Worm (Caenorhabditis elegans): ENCODE data around the gene nkb-2.
A peak's percentile ranks its signal among the peaks of the same experiment; 100 is the strongest.

nkb-2 gene

DNA sequence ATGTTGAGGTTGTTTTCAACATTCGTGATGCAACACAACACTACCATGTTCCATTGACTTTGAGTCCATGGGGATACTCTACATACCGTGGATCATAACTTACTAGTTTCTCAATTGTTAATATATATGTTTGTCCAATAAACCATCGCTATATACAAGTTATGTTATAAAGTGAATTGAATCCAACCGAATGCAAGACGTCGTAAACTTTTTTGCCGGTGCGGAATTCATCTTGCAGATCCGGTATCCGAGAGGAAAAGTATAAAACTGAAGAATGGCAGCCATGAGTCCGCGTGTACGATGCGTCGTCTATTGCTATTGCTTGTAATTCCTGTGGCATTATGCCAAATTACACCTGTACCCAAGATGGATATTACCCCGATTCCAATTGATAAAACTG, 17.6 kb downstream of the nkb-2 start, which contains the start of gene R09H10.6:
Gene R09H10.6 (plus strand): TSS at position 301 of the 400 bp plus-strand sequence.
- no peak for TF ChIP-seq nhr-77 (tag; optimal IDR thresholded peaks at IDR 0.05)
- no peak for TF ChIP-seq elt-3 (tag; optimal IDR thresholded peaks at IDR 0.05)
- TF ChIP-seq lin-39 (tag; optimal IDR thresholded peaks at IDR 0.05), result no peak
- TF ChIP-seq nhr-28 (tag; optimal IDR thresholded peaks at IDR 0.05), result no peak
- no peak for TF ChIP-seq snpc-4 (tag; optimal IDR thresholded peaks at IDR 0.05)
- no peak for TF ChIP-seq ceh-28 (tag; optimal IDR thresholded peaks at IDR 0.05)
- no peak for TF ChIP-seq hmg-11 (tag; optimal IDR thresholded peaks at IDR 0.05)
- no peak for TF ChIP-seq sea-2 (GFP tag; optimal IDR thresholded peaks at IDR 0.05)
- TF ChIP-seq ceh-16 (tag; optimal IDR thresholded peaks at IDR 0.05), result no peak

DNA sequence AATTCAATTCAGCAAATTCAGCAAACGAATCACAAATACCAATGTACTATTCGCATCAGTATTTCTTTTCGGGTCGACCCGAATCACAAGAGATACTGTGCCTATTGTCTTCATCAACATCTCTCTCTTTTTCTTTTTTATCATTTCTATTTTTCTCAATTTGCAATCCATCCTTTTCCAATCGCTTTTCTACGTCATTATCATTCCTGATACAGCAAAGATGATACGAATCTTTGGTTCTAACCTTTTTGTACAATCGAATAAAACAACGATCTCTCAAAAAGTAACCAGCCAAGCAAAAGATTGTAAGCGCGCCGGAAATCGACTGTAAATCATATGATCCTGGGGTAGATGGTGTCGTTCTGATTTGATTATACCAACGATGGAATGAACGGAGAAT, 19.2 kb downstream of the nkb-2 start:
- TF ChIP-seq nhr-25 (tag; optimal IDR thresholded peaks at IDR 0.05), result no peak
- no peak for TF ChIP-seq tbx-2 (tag; optimal IDR thresholded peaks at IDR 0.05)
- TF ChIP-seq sea-2 (GFP tag; optimal IDR thresholded peaks at IDR 0.05), result no peak
- no peak for TF ChIP-seq nhr-11 (tag; optimal IDR thresholded peaks at IDR 0.05)
- TF ChIP-seq daf-12 (tag; optimal IDR thresholded peaks at IDR 0.05), result no peak
- no peak for TF ChIP-seq fkh-10 (GFP tag; optimal IDR thresholded peaks at IDR 0.05)

DNA sequence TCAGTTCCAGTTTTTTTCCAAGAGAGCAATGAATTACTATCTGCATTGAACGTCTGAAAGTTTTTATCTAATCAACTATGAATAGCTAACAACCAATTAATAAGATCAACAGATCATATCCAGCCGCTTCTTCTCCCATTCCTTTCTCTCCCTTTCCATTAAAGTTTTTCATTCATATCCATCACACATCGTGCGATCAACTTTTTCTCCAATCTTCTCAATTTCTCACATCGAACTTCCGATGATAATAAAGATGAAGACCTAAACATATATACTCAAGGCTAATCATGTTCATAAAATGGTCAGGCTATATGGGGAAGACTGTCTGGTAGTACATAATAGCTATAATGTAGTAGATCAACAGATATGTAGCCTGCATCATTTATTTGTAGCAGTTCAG, 21.6 kb downstream of the nkb-2 start:
- peak; percentile 5 for TF ChIP-seq nhr-23 (tag; optimal IDR thresholded peaks at IDR 0.05)
- TF ChIP-seq egl-27 (tag; optimal IDR thresholded peaks at IDR 0.05), result no peak
- TF ChIP-seq nhr-25 (tag; optimal IDR thresholded peaks at IDR 0.05), result peak; percentile 36

DNA sequence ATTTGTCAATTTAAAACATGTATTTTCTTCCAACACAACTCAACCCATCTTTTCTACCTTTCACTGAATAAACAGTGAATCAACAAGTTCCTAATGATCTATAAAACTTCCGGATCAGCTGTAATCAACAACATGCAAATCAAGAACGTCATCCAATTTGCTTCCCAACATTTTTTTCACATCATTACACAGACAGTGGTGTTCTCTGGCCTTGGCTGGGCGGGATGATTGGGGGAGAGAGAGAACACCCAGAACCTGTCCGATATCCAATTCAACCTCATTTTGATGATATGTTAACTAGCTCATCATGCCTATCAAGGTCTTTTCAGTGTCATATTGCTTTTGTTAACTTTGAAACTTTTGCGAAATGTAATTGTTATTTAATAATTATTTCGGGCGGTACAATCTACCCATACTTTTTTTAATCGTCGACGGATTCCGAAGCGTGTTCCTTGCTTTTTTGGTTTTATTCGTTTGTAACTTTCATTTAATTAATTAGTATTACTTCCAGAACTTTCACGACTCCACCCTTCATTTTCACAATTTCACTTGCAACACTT, 24.3 kb downstream of the nkb-2 start, which contains the start of gene ptr-14:
Gene ptr-14 (plus strand): TSS at position 510 of the 560 bp plus-strand sequence.
- TF ChIP-seq ceh-9 (tag; optimal IDR thresholded peaks at IDR 0.05), result no peak
- peak; percentile 22 for TF ChIP-seq nhr-23 (tag; optimal IDR thresholded peaks at IDR 0.05)
- TF ChIP-seq mdl-1 (tag; optimal IDR thresholded peaks at IDR 0.05), result no peak
- no peak for TF ChIP-seq ceh-16 (tag; optimal IDR thresholded peaks at IDR 0.05)
- TF ChIP-seq nhr-28 (tag; optimal IDR thresholded peaks at IDR 0.05), result no peak
- TF ChIP-seq nhr-25 (tag; optimal IDR thresholded peaks at IDR 0.05), result peak; percentile 66
- no peak for TF ChIP-seq mml-1 (tag; optimal IDR thresholded peaks at IDR 0.05)
- no peak for TF ChIP-seq fkh-10 (GFP tag; optimal IDR thresholded peaks at IDR 0.05)
- TF ChIP-seq unc-62 (GFP tag; optimal IDR thresholded peaks at IDR 0.05), result no peak
- TF ChIP-seq elt-3 (tag; optimal IDR thresholded peaks at IDR 0.05), result no peak
- no peak for TF ChIP-seq ceh-82 (tag; optimal IDR thresholded peaks at IDR 0.05)
- peak; percentile 53 for TF ChIP-seq nhr-43 (tag; optimal IDR thresholded peaks at IDR 0.05; ENCODE audit: poor library complexity, severe bottlenecking)
- TF ChIP-seq pha-4 (tag; optimal IDR thresholded peaks at IDR 0.05), result no peak
- no peak for TF ChIP-seq snpc-4 (tag; optimal IDR thresholded peaks at IDR 0.05)
- peak; percentile 11 for TF ChIP-seq ama-1 (optimal IDR thresholded peaks at IDR 0.05)

DNA sequence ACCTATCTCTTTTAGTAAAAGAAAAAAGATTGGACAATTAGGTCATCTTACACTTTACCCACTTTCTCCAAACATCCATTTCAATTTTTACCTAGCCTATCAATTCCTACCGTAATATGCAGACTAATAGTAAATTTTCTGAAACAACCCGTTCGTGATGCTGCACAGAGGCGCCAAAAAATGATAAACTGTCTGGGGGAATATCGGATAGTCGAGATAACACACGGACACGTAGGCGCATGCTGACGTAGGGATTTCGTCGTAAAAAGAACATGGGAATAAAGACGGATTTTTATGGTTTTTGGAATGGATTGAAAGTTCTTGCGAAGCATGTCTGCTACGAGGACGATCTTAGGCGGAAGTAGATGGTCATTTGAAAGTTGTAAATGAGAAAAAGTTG, 25.6 kb downstream of the nkb-2 start:
- TF ChIP-seq lin-15B (tag; optimal IDR thresholded peaks at IDR 0.05) (no peak), snpc-4 (tag; optimal IDR thresholded peaks at IDR 0.05) (no peak), ceh-16 (tag; optimal IDR thresholded peaks at IDR 0.05) (no peak), ceh-28 (tag; optimal IDR thresholded peaks at IDR 0.05) (no peak), fos-1 (tag; optimal IDR thresholded peaks at IDR 0.05) (no peak), fkh-2 (tag; optimal IDR thresholded peaks at IDR 0.05) (no peak), ceh-9 (tag; optimal IDR thresholded peaks at IDR 0.05) (no peak), nhr-237 (tag; optimal IDR thresholded peaks at IDR 0.05) (no peak), fkh-10 (GFP tag; optimal IDR thresholded peaks at IDR 0.05) (no peak), pqm-1 (tag; optimal IDR thresholded peaks at IDR 0.05) (no peak), nhr-76 (tag; optimal IDR thresholded peaks at IDR 0.05) (no peak), daf-12 (tag; optimal IDR thresholded peaks at IDR 0.05) (no peak)

DNA sequence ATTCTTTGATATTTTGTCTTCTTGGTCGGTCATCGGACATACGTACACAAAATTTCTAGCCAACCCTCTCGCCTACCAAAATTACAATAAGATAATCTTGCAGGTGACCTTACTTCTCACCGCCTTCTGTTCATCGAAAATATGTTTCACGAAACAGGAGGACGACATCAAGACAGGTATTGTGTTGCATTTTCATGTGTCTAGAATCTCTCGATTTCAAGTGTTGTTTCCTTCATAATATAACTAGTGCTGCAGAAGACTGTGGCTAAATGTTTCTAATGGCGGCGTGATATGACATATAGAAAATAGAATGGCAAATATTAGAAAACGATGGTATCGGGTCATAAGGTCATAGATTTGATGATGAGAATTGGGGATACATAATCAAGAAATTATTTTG, 26.4 kb downstream of the nkb-2 start:
- TF ChIP-seq nhr-77 (tag; optimal IDR thresholded peaks at IDR 0.05), result no peak
- TF ChIP-seq egl-5 (tag; optimal IDR thresholded peaks at IDR 0.05), result no peak
- no peak for TF ChIP-seq fkh-2 (tag; optimal IDR thresholded peaks at IDR 0.05)
- no peak for TF ChIP-seq tbx-2 (tag; optimal IDR thresholded peaks at IDR 0.05)
- TF ChIP-seq mml-1 (tag; optimal IDR thresholded peaks at IDR 0.05), result no peak
- no peak for TF ChIP-seq nhr-28 (tag; optimal IDR thresholded peaks at IDR 0.05)
- TF ChIP-seq pha-4 (tag; optimal IDR thresholded peaks at IDR 0.05), result no peak
- no peak for TF ChIP-seq nhr-11 (tag; optimal IDR thresholded peaks at IDR 0.05)
- TF ChIP-seq lsy-12 (tag; optimal IDR thresholded peaks at IDR 0.05), result no peak
- peak; percentile 26 for TF ChIP-seq nhr-23 (tag; optimal IDR thresholded peaks at IDR 0.05)
- no peak for TF ChIP-seq skn-1 (tag; optimal IDR thresholded peaks at IDR 0.05)
- no peak for TF ChIP-seq ceh-82 (tag; optimal IDR thresholded peaks at IDR 0.05)
- no peak for TF ChIP-seq ZK546.5 (tag; optimal IDR thresholded peaks at IDR 0.05)
- TF ChIP-seq nfya-1 (tag; optimal IDR thresholded peaks at IDR 0.05; ENCODE audit: insufficient read depth), result no peak
- TF ChIP-seq hmg-11 (tag; optimal IDR thresholded peaks at IDR 0.05), result no peak
- no peak for TF ChIP-seq zag-1 (tag; optimal IDR thresholded peaks at IDR 0.05)
- TF ChIP-seq pqm-1 (tag; optimal IDR thresholded peaks at IDR 0.05), result no peak
- no peak for TF ChIP-seq nhr-76 (tag; optimal IDR thresholded peaks at IDR 0.05)
- TF ChIP-seq ztf-11 (tag; optimal IDR thresholded peaks at IDR 0.05), result no peak
- TF ChIP-seq ceh-9 (tag; optimal IDR thresholded peaks at IDR 0.05), result no peak
- no peak for TF ChIP-seq fos-1 (tag; optimal IDR thresholded peaks at IDR 0.05)
- TF ChIP-seq daf-12 (tag; optimal IDR thresholded peaks at IDR 0.05), result no peak
- TF ChIP-seq nhr-43 (tag; optimal IDR thresholded peaks at IDR 0.05; ENCODE audit: poor library complexity, severe bottlenecking), result peak; percentile 21
- TF ChIP-seq nhr-237 (tag; optimal IDR thresholded peaks at IDR 0.05), result no peak
- TF ChIP-seq unc-62 (GFP tag; optimal IDR thresholded peaks at IDR 0.05), result no peak
- no peak for TF ChIP-seq ceh-16 (tag; optimal IDR thresholded peaks at IDR 0.05)
- peak; percentile 92 for TF ChIP-seq nhr-25 (tag; optimal IDR thresholded peaks at IDR 0.05)
